Fruit fly (Drosophila melanogaster): ENCODE results near the gene P5CS.

dm6 chr3L:21972162-21973022 lies 590 bp downstream of the P5CS start:
- TF ChIP-seq CG30403 (GFP tag; optimal IDR thresholded peaks at IDR 0.05) (no peak), Aef1 (GFP tag; IDR thresholded peaks at IDR 0.05) (no peak), CG32532 (GFP tag; IDR thresholded peaks at IDR 0.05) (no peak), seq (GFP tag; IDR thresholded peaks at IDR 0.05) (no peak), CG10565 (GFP tag; optimal IDR thresholded peaks at IDR 0.05) (no peak), Mes4 (GFP tag; optimal IDR thresholded peaks at IDR 0.05) (no peak)

All from whole organism, embryonic.